Worm (Caenorhabditis elegans) whole organism, late embryonic: ENCODE results near the gene Y73B6BL.29.

Experiments used
- C08G9.2 ChIP-seq: sonication (generic microtip); optimal IDR thresholded peaks from 2 replicates; lab custom pipeline; 2016; ENCODE audit warnings: mild to moderate bottlenecking, missing genetic modification characterization, moderate library complexity, missing compliant biosample characterization
- K09A11.1 ChIP-seq: sonication (generic microtip); optimal IDR thresholded peaks from 2 replicates; lab custom pipeline; 2017; ENCODE audit warnings: antibody characterized with exemption, mild to moderate bottlenecking, missing genetic modification characterization, missing compliant biosample characterization; ENCODE audit not compliant: insufficient read depth
- T23F11.4 ChIP-seq: fragments of 200-800 bp; sonication (Bioruptor generic); optimal IDR thresholded peaks from 2 replicates; lab custom pipeline; 2018; ENCODE audit warnings: mild to moderate bottlenecking, missing genetic modification characterization, missing compliant biosample characterization
- ahr-1 ChIP-seq: sonication (generic microtip); optimal IDR thresholded peaks from 2 replicates; lab custom pipeline; 2016; ENCODE audit warnings: missing genetic modification characterization, missing compliant biosample characterization
- ama-1 ChIP-seq: fragments of 150-350 bp; optimal IDR thresholded peaks from 2 replicates; lab custom pipeline; 2014
- ceh-14 ChIP-seq: sonication (generic microtip); optimal IDR thresholded peaks from 2 replicates; lab custom pipeline; 2016; ENCODE audit warnings: missing genotype, missing genetic modification characterization, missing compliant biosample characterization
- ceh-18 ChIP-seq: sonication (generic microtip); optimal IDR thresholded peaks from 2 replicates; lab custom pipeline; 2016; ENCODE audit warnings: missing genetic modification characterization, missing compliant biosample characterization
- ceh-2 ChIP-seq: sonication (generic microtip); optimal IDR thresholded peaks from 2 replicates; lab custom pipeline; 2016; ENCODE audit warnings: missing genotype, missing genetic modification characterization, missing compliant biosample characterization
- ceh-31 ChIP-seq: sonication (generic microtip); optimal IDR thresholded peaks from 2 replicates; lab custom pipeline; 2016; ENCODE audit warnings: missing genetic modification characterization, missing compliant biosample characterization
- ceh-48 ChIP-seq: sonication (generic microtip); optimal IDR thresholded peaks from 2 replicates; lab custom pipeline; 2016; ENCODE audit warnings: missing genetic modification characterization, inconsistent platforms, missing compliant biosample characterization
- ceh-6 ChIP-seq: fragments of 200-800 bp; sonication (Bioruptor generic); optimal IDR thresholded peaks from 2 replicates; lab custom pipeline; 2018; ENCODE audit warnings: mild to moderate bottlenecking, missing genetic modification characterization, missing compliant biosample characterization
- dmd-4 ChIP-seq: sonication (generic microtip); optimal IDR thresholded peaks from 2 replicates; lab custom pipeline; 2016; ENCODE audit warnings: borderline replicate concordance, missing genetic modification characterization, missing compliant biosample characterization
- dve-1 ChIP-seq: sonication (generic microtip); optimal IDR thresholded peaks from 2 replicates; lab custom pipeline; 2017; ENCODE audit warnings: antibody characterized with exemption, mild to moderate bottlenecking, missing genetic modification characterization, missing compliant biosample characterization
- elt-2 ChIP-seq: sonication (generic microtip); optimal IDR thresholded peaks from 2 replicates; lab custom pipeline; 2016; ENCODE audit warnings: missing genetic modification reagents, missing genetic modification characterization, missing compliant biosample characterization
- ets-4 ChIP-seq: sonication (generic microtip); optimal IDR thresholded peaks from 2 replicates; lab custom pipeline; 2016; ENCODE audit warnings: missing genetic modification characterization, missing compliant biosample characterization
- eyg-1 ChIP-seq: sonication (generic microtip); optimal IDR thresholded peaks from 2 replicates; lab custom pipeline; 2016; ENCODE audit warnings: missing genotype, missing genetic modification characterization, missing compliant biosample characterization
- fkh-6 ChIP-seq: sonication (generic microtip); optimal IDR thresholded peaks from 2 replicates; lab custom pipeline; 2016; ENCODE audit warnings: missing genetic modification characterization, missing compliant biosample characterization
- gmeb-2 ChIP-seq: sonication (generic microtip); optimal IDR thresholded peaks from 2 replicates; lab custom pipeline; 2016; ENCODE audit warnings: missing genetic modification characterization, inconsistent platforms, missing compliant biosample characterization
- hlh-13 ChIP-seq: fragments of 200-800 bp; sonication (Bioruptor generic); optimal IDR thresholded peaks from 2 replicates; lab custom pipeline; 2018; ENCODE audit warnings: mild to moderate bottlenecking, missing genetic modification characterization, missing compliant biosample characterization
- hlh-15 ChIP-seq: sonication (generic microtip); optimal IDR thresholded peaks from 2 replicates; lab custom pipeline; 2016; ENCODE audit warnings: missing genetic modification characterization, missing compliant biosample characterization
- hlh-30 ChIP-seq: sonication (generic microtip); optimal IDR thresholded peaks from 2 replicates; lab custom pipeline; 2017; ENCODE audit warnings: antibody characterized with exemption, missing genetic modification characterization, missing compliant biosample characterization; ENCODE audit not compliant: insufficient read depth
- hlh-6 ChIP-seq: sonication (generic microtip); optimal IDR thresholded peaks from 2 replicates; lab custom pipeline; 2016; ENCODE audit warnings: missing genotype, missing genetic modification characterization, missing compliant biosample characterization
- lim-6 ChIP-seq: sonication (generic microtip); optimal IDR thresholded peaks from 2 replicates; lab custom pipeline; 2016; ENCODE audit warnings: missing genetic modification characterization, missing compliant biosample characterization
- lin-11 ChIP-seq: fragments of 200-800 bp; sonication (Bioruptor generic); optimal IDR thresholded peaks from 2 replicates; lab custom pipeline; 2018; ENCODE audit warnings: mild to moderate bottlenecking, missing genetic modification characterization, missing compliant biosample characterization
- madf-2 ChIP-seq: sonication (generic microtip); optimal IDR thresholded peaks from 2 replicates; lab custom pipeline; 2017; ENCODE audit warnings: missing genetic modification characterization, missing compliant biosample characterization
- nfya-1 ChIP-seq: sonication (generic microtip); optimal IDR thresholded peaks from 2 replicates; lab custom pipeline; 2017; ENCODE audit warnings: missing genetic modification characterization, mild to moderate bottlenecking, missing compliant biosample characterization, antibody characterized with exemption, moderate library complexity
- odd-2 ChIP-seq: sonication (generic microtip); optimal IDR thresholded peaks from 2 replicates; lab custom pipeline; 2017; ENCODE audit warnings: antibody characterized with exemption, mild to moderate bottlenecking, missing genetic modification characterization, missing compliant biosample characterization
- pag-3 ChIP-seq: sonication (generic microtip); optimal IDR thresholded peaks from 2 replicates; lab custom pipeline; 2016; ENCODE audit warnings: missing compliant biosample characterization, missing genetic modification characterization, borderline replicate concordance
- pat-9 ChIP-seq: fragments of 200-800 bp; sonication (Bioruptor generic); optimal IDR thresholded peaks from 2 replicates; lab custom pipeline; 2018; ENCODE audit warnings: mild to moderate bottlenecking, missing genetic modification characterization, moderate library complexity, missing compliant biosample characterization
- pax-1 ChIP-seq: fragments of 150-350 bp; optimal IDR thresholded peaks from 2 replicates; lab custom pipeline; 2014; ENCODE audit warnings: missing biosample characterization, missing genetic modification characterization
- pha-2 ChIP-seq: sonication (generic microtip); optimal IDR thresholded peaks from 2 replicates; lab custom pipeline; 2017; ENCODE audit warnings: mild to moderate bottlenecking, missing genetic modification characterization, missing compliant biosample characterization
- pqm-1 ChIP-seq: sonication (generic microtip); optimal IDR thresholded peaks from 2 replicates; lab custom pipeline; 2016; ENCODE audit warnings: missing genetic modification characterization, missing compliant biosample characterization
- pros-1 ChIP-seq: fragments of 150-350 bp; optimal IDR thresholded peaks from 2 replicates; lab custom pipeline; 2014; ENCODE audit warnings: missing biosample characterization, missing genetic modification reagents, missing genetic modification characterization
- ref-2 ChIP-seq: sonication (generic microtip); optimal IDR thresholded peaks from 2 replicates; lab custom pipeline; 2016; ENCODE audit warnings: missing genetic modification characterization, missing compliant biosample characterization
- rnt-1 ChIP-seq: sonication (generic microtip); optimal IDR thresholded peaks from 2 replicates; lab custom pipeline; 2016; ENCODE audit warnings: missing genetic modification characterization, missing compliant biosample characterization
- sox-4 ChIP-seq: sonication (generic microtip); optimal IDR thresholded peaks from 2 replicates; lab custom pipeline; 2017; ENCODE audit warnings: mild to moderate bottlenecking, missing genetic modification characterization, inconsistent platforms, missing compliant biosample characterization
- tbx-2 ChIP-seq: sonication (generic microtip); optimal IDR thresholded peaks from 2 replicates; lab custom pipeline; 2016; ENCODE audit warnings: missing genetic modification characterization, missing compliant biosample characterization
- tbx-7 ChIP-seq: sonication (generic microtip); optimal IDR thresholded peaks from 2 replicates; lab custom pipeline; 2016; ENCODE audit warnings: missing genotype, missing genetic modification characterization, missing compliant biosample characterization
- ttx-3 ChIP-seq: sonication (generic microtip); optimal IDR thresholded peaks from 2 replicates; lab custom pipeline; 2016; ENCODE audit warnings: missing genetic modification reagents, missing genetic modification characterization, missing compliant biosample characterization
- unc-3 ChIP-seq, 2 experiments: fragments of 200-800 bp in 1 of 2; sonication (Bioruptor generic) in 1 of 2; sonication (generic microtip) in 1 of 2; conservative IDR thresholded peaks in 1 of 2; optimal IDR thresholded peaks in 1 of 2; 2 replicates each; pipeline versions ENCODE4 v1.3.6 to Lab custom; 2016 to 2022; ENCODE audit warnings: missing compliant biosample characterization in 2 of 2, missing genetic modification characterization in 2 of 2, missing genetic modification reagents in 1 of 2
- unc-42 ChIP-seq: sonication (generic microtip); optimal IDR thresholded peaks from 2 replicates; lab custom pipeline; 2016; ENCODE audit warnings: missing genotype, missing genetic modification characterization, missing compliant biosample characterization
- unc-55 ChIP-seq: sonication (generic microtip); optimal IDR thresholded peaks from 2 replicates; lab custom pipeline; 2017; ENCODE audit warnings: missing biosample characterization, missing genetic modification reagents, missing genetic modification characterization

Gene Y73B6BL.29

ce11 chrIV:6326448-6326847 is 4.7 kb downstream of the Y73B6BL.29 start, which contains the start of gene lsm-8:
Gene lsm-8 (plus strand): TSS chrIV:6326526.
- TF ChIP-seq pha-2 (tag; lab: Kevin White, UChicago): no peak
- TF ChIP-seq eyg-1: no peak
- TF ChIP-seq odd-2 (tag; lab: Kevin White, UChicago): no peak
- no peak for TF ChIP-seq gmeb-2
- TF ChIP-seq lim-6 (tag; lab: Kevin White, UChicago): no peak
- TF ChIP-seq nfya-1 (tag; lab: Kevin White, UChicago): no peak
- no peak for TF ChIP-seq rnt-1 (tag; lab: Kevin White, UChicago)
- TF ChIP-seq T23F11.4 (GFP tag; lab: Kevin White, UChicago): no peak
- no peak for TF ChIP-seq hlh-15
- TF ChIP-seq dve-1 (tag; lab: Kevin White, UChicago): no peak
- no peak for TF ChIP-seq ceh-6 (GFP tag; lab: Kevin White, UChicago)

- no peak for TF ChIP-seq pax-1 (tag; lab: Kevin White, UChicago)
- no peak for TF ChIP-seq ets-4 (tag; lab: Kevin White, UChicago)
- TF ChIP-seq unc-55 (GFP tag; lab: Kevin White, UChicago): no peak
- no peak for TF ChIP-seq ceh-14
- TF ChIP-seq nfya-1 (tag; lab: Kevin White, UChicago): peak; percentile 22
- TF ChIP-seq elt-2 (tag; lab: Kevin White, UChicago): no peak
- no peak for TF ChIP-seq pat-9 (tag; lab: Kevin White, UChicago)
- no peak for TF ChIP-seq K09A11.1 (tag; lab: Kevin White, UChicago)
- TF ChIP-seq pag-3 (tag; lab: Kevin White, UChicago): no peak
- no peak for TF ChIP-seq eyg-1
- no peak for TF ChIP-seq tbx-2 (tag; lab: Kevin White, UChicago)
- TF ChIP-seq madf-2 (tag; lab: Kevin White, UChicago): no peak
- TF ChIP-seq ahr-1 (tag; lab: Kevin White, UChicago): no peak
- TF ChIP-seq pqm-1 (tag; lab: Kevin White, UChicago): no peak
- peak; percentile 51 for TF ChIP-seq ceh-48 (tag; lab: Kevin White, UChicago)
- TF ChIP-seq ceh-31 (tag; lab: Kevin White, UChicago): peak; percentile 29
- no peak for TF ChIP-seq tbx-7 (tag; lab: Kevin White, UChicago)
- no peak for TF ChIP-seq hlh-30 (tag; lab: Kevin White, UChicago)
- TF ChIP-seq gmeb-2: no peak
- TF ChIP-seq unc-42 (tag; lab: Kevin White, UChicago): peak; percentile 43
- no peak for TF ChIP-seq pros-1 (tag; lab: Kevin White, UChicago)
- TF ChIP-seq sox-4 (tag; lab: Kevin White, UChicago): no peak
- no peak for TF ChIP-seq hlh-6 (tag; lab: Kevin White, UChicago)
- no peak for TF ChIP-seq ref-2 (tag; lab: Kevin White, UChicago)
Observed at ce11 chrIV:6327363-6328015, 5.8 kb downstream of the Y73B6BL.29 start.

- no peak for TF ChIP-seq hlh-13 (GFP tag; lab: Kevin White, UChicago)
- no peak for TF ChIP-seq ceh-18 (tag; lab: Kevin White, UChicago)
- TF ChIP-seq unc-3 (GFP tag; conservative IDR thresholded peaks at IDR 0.05; lab: Robert Waterston, UW): no peak
- TF ChIP-seq unc-3 (tag; optimal IDR thresholded peaks at IDR 0.05; lab: Kevin White, UChicago): no peak
- no peak for TF ChIP-seq pha-2 (tag; lab: Kevin White, UChicago)
- TF ChIP-seq dmd-4 (tag; lab: Kevin White, UChicago): no peak
- no peak for TF ChIP-seq gmeb-2
- no peak for TF ChIP-seq lin-11 (tag; lab: Kevin White, UChicago)
- no peak for TF ChIP-seq ceh-14
- no peak for TF ChIP-seq ttx-3
- TF ChIP-seq pat-9 (tag; lab: Kevin White, UChicago): no peak
- TF ChIP-seq fkh-6 (tag; lab: Kevin White, UChicago): no peak
- TF ChIP-seq ama-1 (lab: Kevin White, UChicago): no peak
- TF ChIP-seq C08G9.2: no peak
- TF ChIP-seq ceh-48 (tag; lab: Kevin White, UChicago): no peak
- TF ChIP-seq ceh-2 (tag; lab: Kevin White, UChicago): no peak
- TF ChIP-seq, all 69 proteins: peak for 0
Observed at ce11 chrIV:6328198-6328597, 6.5 kb downstream of the Y73B6BL.29 start.
